Fruit fly (Drosophila melanogaster): ENCODE data around the gene CG13058.

Gene CG13058

DNA sequence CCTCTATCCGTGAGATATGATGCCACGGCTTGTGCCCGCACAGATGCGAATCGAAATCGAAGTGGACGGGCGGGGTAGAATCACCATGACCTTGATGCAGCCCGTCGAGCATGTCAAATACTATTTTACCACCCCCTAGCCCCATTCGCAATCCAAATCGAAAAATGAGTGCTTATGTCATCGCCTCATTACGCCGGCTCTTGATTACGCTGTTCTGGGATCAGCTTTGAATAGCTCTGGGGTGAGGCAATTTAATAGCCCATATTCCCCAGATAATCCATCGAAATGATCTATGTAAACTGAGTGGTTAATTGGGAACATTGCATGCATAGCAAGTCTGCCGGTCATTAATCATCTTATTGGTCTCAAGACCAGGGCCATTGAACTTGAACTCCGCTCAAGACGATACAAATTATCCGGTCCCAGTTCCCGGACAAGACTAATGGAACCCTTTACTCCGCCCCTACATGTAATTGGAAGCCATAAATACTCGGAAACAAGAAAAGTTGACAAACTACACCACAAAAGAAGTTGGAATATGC, 28.6 kb downstream of the CG13058 start:
- TF ChIP-seq CG7045 (GFP tag; optimal IDR thresholded peaks at IDR 0.05) (no peak), CG7101 (tag; optimal IDR thresholded peaks at IDR 0.05) (no peak), toe (GFP tag; optimal IDR thresholded peaks at IDR 0.05) (no peak), Mnt (GFP tag; optimal IDR thresholded peaks at IDR 0.05) (no peak), Clk (GFP tag; optimal IDR thresholded peaks at IDR 0.05) (no peak), cic (GFP tag; optimal IDR thresholded peaks at IDR 0.05) (no peak), cnc (optimal IDR thresholded peaks at IDR 0.05) (no peak), ovo (GFP tag; optimal IDR thresholded peaks at IDR 0.05) (no peak), kay (GFP tag; ENCODE audit: borderline replicate concordance) (no peak), CG14711 (tag; optimal IDR thresholded peaks at IDR 0.05) (no peak), pad (GFP tag; optimal IDR thresholded peaks at IDR 0.05) (no peak), CG12768 (GFP tag; optimal IDR thresholded peaks at IDR 0.05) (no peak)

DNA sequence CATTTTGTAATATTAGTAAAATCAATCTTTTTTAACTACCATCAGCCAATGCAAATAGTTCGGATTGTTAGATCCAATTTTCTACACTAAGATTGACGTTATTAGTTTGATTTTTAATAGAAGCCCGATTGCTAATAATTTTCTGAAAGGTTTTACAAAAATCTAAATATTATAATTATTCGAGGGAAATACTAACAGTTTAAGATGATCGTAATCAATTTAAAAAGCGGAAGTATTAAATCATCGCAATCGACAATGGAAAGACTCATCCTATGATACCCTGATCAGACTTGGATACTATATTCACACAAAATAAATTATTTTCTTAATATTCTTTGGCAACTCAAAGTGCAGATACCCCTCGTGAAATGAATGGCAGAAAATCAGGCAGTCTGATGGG, 29.2 kb downstream of the CG13058 start:
- TF ChIP-seq Mnt (GFP tag; optimal IDR thresholded peaks at IDR 0.05) (no peak), CG5204 (GFP tag; optimal IDR thresholded peaks at IDR 0.05) (no peak), CG7101 (tag; optimal IDR thresholded peaks at IDR 0.05) (no peak), CG7045 (GFP tag; optimal IDR thresholded peaks at IDR 0.05) (no peak), Crg-1 (GFP tag; optimal IDR thresholded peaks at IDR 0.05) (no peak), toe (GFP tag; optimal IDR thresholded peaks at IDR 0.05) (no peak)

DNA sequence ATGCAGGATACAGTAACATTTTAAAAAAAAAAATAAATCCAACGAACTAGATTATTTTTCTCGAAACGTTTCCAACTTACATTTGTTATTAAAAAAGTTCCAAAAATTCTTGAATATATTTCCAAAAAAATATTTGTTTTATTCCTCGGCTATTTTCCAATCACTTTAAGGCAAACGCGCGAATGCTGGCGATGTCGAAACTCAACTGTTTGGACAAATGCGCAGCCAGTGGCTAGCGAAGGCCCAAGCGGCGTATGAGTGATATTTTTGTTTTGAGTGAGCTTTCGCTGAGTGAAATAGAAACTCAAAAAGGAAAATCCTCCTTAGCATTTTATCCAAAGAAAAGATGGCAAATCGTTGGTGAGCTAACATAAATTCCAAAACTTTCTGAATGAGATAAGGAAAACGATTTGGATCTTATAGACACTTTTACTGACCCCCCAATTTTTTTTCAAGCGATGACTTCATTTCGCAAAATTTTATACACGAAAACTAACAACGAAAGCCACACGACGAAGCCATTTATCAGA, 30.6 kb downstream of the CG13058 start, which contains the start of gene ringer:
ringer (minus strand) TSS at position 210 of the 530 bp plus-strand sequence.
- TF ChIP-seq Hr96 (GFP tag; optimal IDR thresholded peaks at IDR 0.05) (no peak), CG1620 (GFP tag; optimal IDR thresholded peaks at IDR 0.05) (no peak), CG14711 (tag; optimal IDR thresholded peaks at IDR 0.05) (no peak), CG7101 (tag; optimal IDR thresholded peaks at IDR 0.05) (no peak), Mnt (GFP tag; optimal IDR thresholded peaks at IDR 0.05) (no peak), CG33017 (tag; optimal IDR thresholded peaks at IDR 0.05) (peak; percentile 43)

DNA sequence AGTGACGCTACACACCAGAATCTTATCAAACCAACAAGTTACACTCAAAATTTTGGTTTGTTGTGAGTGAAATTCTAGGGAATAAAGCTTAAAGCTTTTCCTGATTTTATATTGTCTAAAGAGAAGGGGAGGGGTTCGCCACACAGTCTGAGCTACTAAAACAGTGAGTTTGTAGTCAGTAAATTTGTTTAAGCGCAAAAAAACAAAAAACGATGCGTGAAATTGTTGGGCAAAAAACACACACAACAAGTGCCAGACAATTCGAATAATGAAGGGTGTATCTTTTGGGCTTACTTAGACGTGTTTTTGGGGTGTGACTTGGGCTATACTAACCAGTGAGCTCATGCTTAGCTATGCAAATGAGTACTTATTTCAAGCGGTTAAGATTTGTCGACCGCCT, 31.2 kb downstream of the CG13058 start:
- TF ChIP-seq kay (GFP tag; ENCODE audit: borderline replicate concordance): peak; percentile 92
- TF ChIP-seq Hr96 (GFP tag; optimal IDR thresholded peaks at IDR 0.05): no peak
- no peak for TF ChIP-seq CG1620 (GFP tag; optimal IDR thresholded peaks at IDR 0.05)
- TF ChIP-seq tj (GFP tag; optimal IDR thresholded peaks at IDR 0.05): no peak
- no peak for TF ChIP-seq cnc (optimal IDR thresholded peaks at IDR 0.05)
- no peak for TF ChIP-seq cic (GFP tag; optimal IDR thresholded peaks at IDR 0.05)
- TF ChIP-seq CG11617 (GFP tag; optimal IDR thresholded peaks at IDR 0.05): no peak
- no peak for TF ChIP-seq bab1 (GFP tag; optimal IDR thresholded peaks at IDR 0.05)
- TF ChIP-seq CG12768 (GFP tag; optimal IDR thresholded peaks at IDR 0.05): peak; percentile 39
- TF ChIP-seq CG33017 (tag; optimal IDR thresholded peaks at IDR 0.05): no peak
- TF ChIP-seq toe (GFP tag; optimal IDR thresholded peaks at IDR 0.05): no peak
- TF ChIP-seq Mnt (GFP tag; optimal IDR thresholded peaks at IDR 0.05): no peak
- TF ChIP-seq pad (GFP tag; optimal IDR thresholded peaks at IDR 0.05): no peak
- TF ChIP-seq CG5204 (GFP tag; optimal IDR thresholded peaks at IDR 0.05): no peak
- no peak for TF ChIP-seq CG7101 (tag; optimal IDR thresholded peaks at IDR 0.05)
- no peak for TF ChIP-seq CG7045 (GFP tag; optimal IDR thresholded peaks at IDR 0.05)

DNA sequence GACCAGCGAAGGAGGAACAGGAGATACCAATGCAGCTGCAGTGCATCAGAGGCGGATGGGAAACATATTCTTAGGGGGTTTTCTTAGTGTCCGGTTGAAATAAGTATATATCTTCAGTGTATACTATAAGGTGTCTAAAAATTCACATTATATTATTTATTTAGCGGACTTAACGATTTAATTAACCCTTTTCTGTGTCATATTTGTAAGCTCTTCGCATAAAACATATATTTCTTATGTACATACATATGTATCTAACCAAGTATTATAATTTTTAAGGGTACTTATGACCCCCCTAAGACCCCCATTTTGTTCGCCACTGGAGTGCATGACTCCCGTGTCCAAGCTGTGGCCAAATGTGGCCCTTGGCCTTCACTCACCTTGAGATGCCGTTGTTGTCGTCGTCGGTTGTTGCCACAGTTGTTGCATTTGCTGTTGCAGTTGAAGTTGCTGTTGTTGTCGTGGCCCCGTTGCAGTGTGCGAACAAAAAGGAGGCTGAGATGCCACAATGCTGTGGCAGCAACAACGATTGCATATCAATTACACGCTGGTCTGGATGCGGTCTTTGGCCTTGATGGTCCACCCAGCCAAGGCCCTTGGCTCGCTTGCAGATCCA, 32.7 kb downstream of the CG13058 start:
- TF ChIP-seq CG11617 (GFP tag; optimal IDR thresholded peaks at IDR 0.05) (no peak), Crg-1 (GFP tag; optimal IDR thresholded peaks at IDR 0.05) (no peak), bab1 (GFP tag; optimal IDR thresholded peaks at IDR 0.05) (no peak), Hr96 (GFP tag; optimal IDR thresholded peaks at IDR 0.05) (no peak), CG7101 (tag; optimal IDR thresholded peaks at IDR 0.05) (no peak), cnc (optimal IDR thresholded peaks at IDR 0.05) (no peak), Clk (GFP tag; optimal IDR thresholded peaks at IDR 0.05) (no peak)

DNA sequence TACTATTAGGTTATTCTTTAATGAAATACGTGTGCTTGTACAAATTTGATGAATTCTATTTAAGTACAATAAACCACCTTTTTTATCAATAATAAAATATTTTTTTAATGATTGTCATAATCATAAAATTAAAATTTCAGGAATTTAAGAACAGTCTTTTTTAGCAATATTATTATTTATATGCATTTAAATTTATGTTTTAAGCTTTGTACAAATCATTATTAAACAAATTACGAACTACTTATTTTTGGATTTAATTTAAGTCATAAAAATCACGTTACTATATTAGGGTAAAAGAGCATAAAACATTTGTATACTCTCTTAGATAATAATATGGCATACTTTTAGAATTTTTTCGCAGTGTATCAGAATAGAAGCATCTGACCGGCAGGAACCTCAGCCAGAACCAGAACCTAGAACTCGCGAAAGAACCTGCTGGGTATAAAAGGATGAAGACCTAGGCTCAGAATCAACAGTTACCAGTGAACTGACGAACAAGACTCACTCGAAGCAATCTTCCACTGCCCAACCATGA, 33.5 kb downstream of the CG13058 start, which contains the start of gene Cpr72Ea:
Cpr72Ea (plus strand) TSS at position 485 of the 535 bp plus-strand sequence.
- TF ChIP-seq Hr96 (GFP tag; optimal IDR thresholded peaks at IDR 0.05): no peak
- no peak for TF ChIP-seq CG1620 (GFP tag; optimal IDR thresholded peaks at IDR 0.05)
- TF ChIP-seq CG7101 (tag; optimal IDR thresholded peaks at IDR 0.05): no peak
- TF ChIP-seq tj (GFP tag; optimal IDR thresholded peaks at IDR 0.05): no peak
- no peak for TF ChIP-seq cnc (optimal IDR thresholded peaks at IDR 0.05)
- TF ChIP-seq ovo (GFP tag; optimal IDR thresholded peaks at IDR 0.05): no peak
- TF ChIP-seq Crg-1 (GFP tag; optimal IDR thresholded peaks at IDR 0.05): no peak
- TF ChIP-seq CG11617 (GFP tag; optimal IDR thresholded peaks at IDR 0.05): no peak
- TF ChIP-seq cic (GFP tag; optimal IDR thresholded peaks at IDR 0.05): no peak
- no peak for TF ChIP-seq Clk (GFP tag; optimal IDR thresholded peaks at IDR 0.05)
- no peak for TF ChIP-seq bab1 (GFP tag; optimal IDR thresholded peaks at IDR 0.05)
- TF ChIP-seq Mnt (GFP tag; optimal IDR thresholded peaks at IDR 0.05): no peak
- no peak for TF ChIP-seq CG14711 (tag; optimal IDR thresholded peaks at IDR 0.05)
- TF ChIP-seq CG7045 (GFP tag; optimal IDR thresholded peaks at IDR 0.05): no peak
- no peak for TF ChIP-seq CG5204 (GFP tag; optimal IDR thresholded peaks at IDR 0.05)
